Worm (Caenorhabditis elegans): ENCODE data around the gene chil-9.

chil-9 gene

DNA sequence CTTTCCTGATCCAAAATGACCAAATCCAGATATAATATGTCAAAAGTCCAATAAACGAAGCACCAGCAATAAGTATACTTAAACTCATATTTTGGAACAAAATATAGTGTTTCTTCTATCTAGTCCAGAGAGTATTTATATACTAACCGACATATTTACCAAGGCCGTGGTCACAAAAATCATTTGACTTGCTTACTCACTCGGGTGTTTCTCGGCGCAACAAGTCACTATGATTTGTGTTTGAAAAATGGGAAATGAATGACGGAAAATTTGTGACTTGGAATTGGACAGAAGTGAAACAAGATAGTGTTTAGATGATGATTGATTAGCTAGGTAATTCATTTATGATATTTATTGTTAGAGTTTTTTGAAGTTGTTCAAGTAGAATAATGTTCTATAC lies 44.9 kb downstream of the chil-9 start, which contains the start of gene cyp-13A5:
TSS of gene cyp-13A5 (minus strand) at position 112 of the 400 bp plus-strand sequence.
- TF ChIP-seq tbx-9 (tag; optimal IDR thresholded peaks at IDR 0.05; ENCODE audit: borderline replicate concordance) (no peak), cebp-1 (GFP tag; IDR thresholded peaks at IDR 0.05) (no peak), cebp-1 (tag; optimal IDR thresholded peaks at IDR 0.05) (peak; percentile 19), sdz-38 (tag; optimal IDR thresholded peaks at IDR 0.05) (no peak), nhr-80 (tag; optimal IDR thresholded peaks at IDR 0.05) (peak; percentile 85)

- TF ChIP-seq efl-1 (GFP tag; optimal IDR thresholded peaks at IDR 0.05) (no peak), Y53F4B.3 (GFP tag; IDR thresholded peaks at IDR 0.05) (no peak), hsf-1 (GFP tag; IDR thresholded peaks at IDR 0.05) (no peak), nhr-80 (tag; optimal IDR thresholded peaks at IDR 0.05) (peak; percentile 80), F39B2.1 (GFP tag; IDR thresholded peaks at IDR 0.05) (no peak)
Observed at ce11 chrII:9797664-9798063, 47.5 kb downstream of the chil-9 start, which contains the start of gene cyp-13A4. Gene cyp-13A4 (minus strand): TSS chrII:9797740.

All from whole organism, young adult.